Worm (Caenorhabditis elegans) whole organism, early embryonic: ENCODE measurements around the gene F58E6.11.

Experiments used
- F13C5.2 ChIP-seq: sonication (generic microtip); optimal IDR thresholded peaks from 2 replicates; lab custom pipeline; 2017; ENCODE audit warnings: mild to moderate bottlenecking, missing genetic modification characterization, inconsistent platforms, missing compliant biosample characterization
- ama-1 ChIP-seq: fragments of 150-350 bp; optimal IDR thresholded peaks from 2 replicates; lab custom pipeline; 2014
- ceh-13 ChIP-seq: fragments of 200-800 bp; sonication (Bioruptor generic); optimal IDR thresholded peaks from 2 replicates; lab custom pipeline; 2018; ENCODE audit warnings: mild to moderate bottlenecking, missing genetic modification characterization, missing compliant biosample characterization
- ceh-36 ChIP-seq: sonication (generic microtip); optimal IDR thresholded peaks from 2 replicates; lab custom pipeline; 2016; ENCODE audit warnings: missing genetic modification characterization, inconsistent platforms, missing compliant biosample characterization
- ets-7 ChIP-seq: sonication (generic microtip); optimal IDR thresholded peaks from 2 replicates; lab custom pipeline; 2016; ENCODE audit warnings: missing genotype, missing genetic modification characterization, missing compliant biosample characterization
- pes-1 ChIP-seq: fragments of 200-800 bp; sonication (Bioruptor generic); IDR thresholded peaks from 2 replicates; pipeline ENCODE4 v1.3.6; 2022; ENCODE audit warnings: missing genetic modification reagents, missing genetic modification characterization, missing compliant biosample characterization
- scrt-1 ChIP-seq: fragments of 200-800 bp; sonication (Bioruptor generic); IDR thresholded peaks from 2 replicates; pipeline ENCODE4 v1.3.6; 2022; ENCODE audit warnings: missing genetic modification characterization, missing compliant biosample characterization
- sea-1 ChIP-seq: fragments of 200-800 bp; sonication (Bioruptor generic); conservative IDR thresholded peaks from 2 replicates; pipeline ENCODE4 v1.3.6; 2022; ENCODE audit warnings: missing genetic modification characterization, missing compliant biosample characterization
- tbx-11 ChIP-seq: fragments of 200-800 bp; sonication (Bioruptor generic); IDR thresholded peaks from 2 replicates; pipeline ENCODE4 v1.3.6; 2022; ENCODE audit warnings: missing genetic modification characterization, missing compliant biosample characterization

- TF ChIP-seq ama-1 (lab: Kevin White, UChicago) (no peak), F13C5.2 (tag; lab: Kevin White, UChicago) (no peak), sea-1 (GFP tag; lab: Robert Waterston, UW) (no peak), scrt-1 (no peak), tbx-11 (GFP tag; lab: Robert Waterston, UW) (no peak), ceh-36 (tag; lab: Kevin White, UChicago) (no peak), pes-1 (no peak), ceh-13 (no peak), ets-7 (tag; lab: Kevin White, UChicago) (no peak)
Observed at ce11 chrV:9739402-9739801, 18.4 kb downstream of the F58E6.11 start, which contains the start of gene marc-1.
